Worm (Caenorhabditis elegans) whole organism, L2 larva: Measurements from ENCODE around the gene cpt-3.
A peak's percentile ranks its signal among the peaks of the same experiment; 100 is the strongest.

Experiments used
- C34F6.9 ChIP-seq: fragments of 150-350 bp; optimal IDR thresholded peaks from 2 replicates; lab custom pipeline; 2014; ENCODE audit warnings: missing biosample characterization, missing genetic modification characterization
- F13H6.1 ChIP-seq: sonication (generic microtip); optimal IDR thresholded peaks from 2 replicates; lab custom pipeline; 2016; ENCODE audit warnings: missing genetic modification characterization, missing compliant biosample characterization
- R02D3.7 ChIP-seq: fragments of 150-350 bp; optimal IDR thresholded peaks from 2 replicates; lab custom pipeline; 2014; ENCODE audit warnings: missing biosample characterization, missing genetic modification characterization
- Y55F3AM.14 ChIP-seq: fragments of 200-800 bp; sonication (Bioruptor generic); optimal IDR thresholded peaks from 2 replicates; lab custom pipeline; 2018; ENCODE audit warnings: mild to moderate bottlenecking, missing genetic modification characterization, missing compliant biosample characterization
- ZK546.5 ChIP-seq: sonication (generic microtip); optimal IDR thresholded peaks from 2 replicates; lab custom pipeline; 2017; ENCODE audit warnings: missing biosample characterization, missing genetic modification characterization
- alr-1 ChIP-seq: fragments of 150-350 bp; optimal IDR thresholded peaks from 2 replicates; lab custom pipeline; 2014; ENCODE audit warnings: missing biosample characterization, missing genetic modification characterization
- ama-1 ChIP-seq: fragments of 150-350 bp; optimal IDR thresholded peaks from 2 replicates; lab custom pipeline; 2018; ENCODE audit warnings: inconsistent platforms
- ceh-16 ChIP-seq: fragments of 150-350 bp; optimal IDR thresholded peaks from 2 replicates; lab custom pipeline; 2014; ENCODE audit warnings: missing biosample characterization, missing genetic modification characterization
- ceh-82 ChIP-seq: fragments of 150-350 bp; optimal IDR thresholded peaks from 2 replicates; lab custom pipeline; 2014; ENCODE audit warnings: missing biosample characterization, missing genetic modification characterization
- crh-2 ChIP-seq: sonication (generic microtip); optimal IDR thresholded peaks from 2 replicates; lab custom pipeline; 2017; ENCODE audit warnings: missing biosample characterization, missing genetic modification characterization
- egl-27 ChIP-seq: sonication (generic microtip); optimal IDR thresholded peaks from 3 replicates; lab custom pipeline; 2017; ENCODE audit warnings: missing biosample characterization, missing genetic modification reagents, missing genetic modification characterization
- fos-1 ChIP-seq: fragments of 150-350 bp; optimal IDR thresholded peaks from 2 replicates; lab custom pipeline; 2014; ENCODE audit warnings: missing biosample characterization, missing genetic modification characterization
- gmeb-1 ChIP-seq: fragments of 150-350 bp; optimal IDR thresholded peaks from 2 replicates; lab custom pipeline; 2014; ENCODE audit warnings: missing biosample characterization, missing genetic modification characterization
- lin-11 ChIP-seq: fragments of 150-350 bp; sonication (generic microtip); optimal IDR thresholded peaks from 2 replicates; lab custom pipeline; 2014; ENCODE audit warnings: missing biosample characterization, missing genetic modification characterization, inconsistent platforms, mixed read lengths
- lsy-2 ChIP-seq, 2 experiments: fragments of 150-350 bp in 1 of 2; sonication (generic microtip) in 1 of 2; optimal IDR thresholded peaks; 2 replicates each; lab custom pipeline; 2014 to 2017; ENCODE audit warnings: missing biosample characterization in 2 of 2, missing genetic modification characterization in 2 of 2
- mab-5 ChIP-seq: fragments of 150-350 bp; optimal IDR thresholded peaks from 2 replicates; lab custom pipeline; 2014; ENCODE audit warnings: missing biosample characterization, missing genetic modification characterization
- mdl-1 ChIP-seq, 2 experiments: fragments of 150-350 bp in 1 of 2; sonication (generic microtip) in 1 of 2; optimal IDR thresholded peaks; 2 replicates each; lab custom pipeline; 2017; ENCODE audit warnings: missing biosample characterization in 2 of 2, missing genetic modification characterization in 2 of 2
- nhr-10 ChIP-seq: sonication (generic microtip); optimal IDR thresholded peaks from 2 replicates; lab custom pipeline; 2017; ENCODE audit warnings: missing biosample characterization, missing genetic modification characterization
- nhr-11 ChIP-seq: fragments of 150-350 bp; optimal IDR thresholded peaks from 2 replicates; lab custom pipeline; 2014; ENCODE audit warnings: missing biosample characterization, missing genetic modification characterization
- nhr-129 ChIP-seq: fragments of 150-350 bp; optimal IDR thresholded peaks from 2 replicates; lab custom pipeline; 2014; ENCODE audit warnings: missing biosample characterization, missing genetic modification characterization
- nhr-21 ChIP-seq: fragments of 150-350 bp; optimal IDR thresholded peaks from 2 replicates; lab custom pipeline; 2014; ENCODE audit warnings: missing biosample characterization, missing genetic modification characterization
- nhr-25 ChIP-seq: fragments of 150-350 bp; sonication (generic microtip); optimal IDR thresholded peaks from 3 replicates; lab custom pipeline; 2014; ENCODE audit warnings: missing biosample characterization, missing genetic modification characterization
- nhr-6 ChIP-seq: fragments of 150-350 bp; optimal IDR thresholded peaks from 2 replicates; lab custom pipeline; 2014; ENCODE audit warnings: missing biosample characterization, missing genetic modification characterization
- peb-1 ChIP-seq: fragments of 150-350 bp; optimal IDR thresholded peaks from 2 replicates; lab custom pipeline; 2014; ENCODE audit warnings: missing biosample characterization, missing genetic modification characterization
- skn-1 ChIP-seq: sonication (generic microtip); optimal IDR thresholded peaks from 2 replicates; lab custom pipeline; 2017; ENCODE audit warnings: missing biosample characterization, missing genetic modification characterization
- sma-3 ChIP-seq: sonication (generic microtip); optimal IDR thresholded peaks from 2 replicates; lab custom pipeline; 2016; ENCODE audit warnings: missing genetic modification reagents, missing genetic modification characterization, missing compliant biosample characterization
- snpc-4 ChIP-seq: fragments of 150-350 bp; optimal IDR thresholded peaks from 2 replicates; lab custom pipeline; 2014; ENCODE audit warnings: missing biosample characterization, missing genetic modification characterization
- unc-55 ChIP-seq: fragments of 150-350 bp; sonication (generic microtip); optimal IDR thresholded peaks from 3 replicates; lab custom pipeline; 2014; ENCODE audit warnings: missing biosample characterization, missing genetic modification reagents, missing genetic modification characterization
- zag-1 ChIP-seq: fragments of 150-350 bp; optimal IDR thresholded peaks from 2 replicates; lab custom pipeline; 2014; ENCODE audit warnings: missing biosample characterization, missing genetic modification characterization
- ztf-1 ChIP-seq: fragments of 200-800 bp; sonication (Bioruptor generic); conservative IDR thresholded peaks from 2 replicates; pipeline ENCODE4 v1.3.6; 2022; ENCODE audit warnings: missing genetic modification characterization, missing compliant biosample characterization
- ztf-11 ChIP-seq: sonication (generic microtip); optimal IDR thresholded peaks from 2 replicates; lab custom pipeline; 2017; ENCODE audit warnings: missing biosample characterization, missing genetic modification characterization
- ztf-4 ChIP-seq: fragments of 150-350 bp; optimal IDR thresholded peaks from 2 replicates; lab custom pipeline; 2014; ENCODE audit warnings: missing biosample characterization, missing genetic modification characterization

The cpt-3 gene

ce11 chrIII:2125936-2126335 lies 43.3 kb downstream of the cpt-3 start:
- peak; percentile 51 for TF ChIP-seq nhr-129 (tag; lab: Kevin White, UChicago)
- TF ChIP-seq nhr-25 (tag; lab: Kevin White, UChicago) = peak; percentile 64
- TF ChIP-seq ceh-16 (tag; lab: Kevin White, UChicago) = peak; percentile 29
- TF ChIP-seq nhr-10 (tag; lab: Kevin White, UChicago) = no peak
- TF ChIP-seq gmeb-1 = no peak
- no peak for TF ChIP-seq mdl-1 (tag; optimal IDR thresholded peaks at IDR 0.05; lab: Kevin White, UChicago)
- TF ChIP-seq F13H6.1 (tag; lab: Kevin White, UChicago) = peak; percentile 40
- peak; percentile 37 for TF ChIP-seq sma-3
- TF ChIP-seq fos-1 (tag; lab: Kevin White, UChicago) = peak; percentile 8
- TF ChIP-seq R02D3.7 (tag; lab: Kevin White, UChicago) = no peak

DNA sequence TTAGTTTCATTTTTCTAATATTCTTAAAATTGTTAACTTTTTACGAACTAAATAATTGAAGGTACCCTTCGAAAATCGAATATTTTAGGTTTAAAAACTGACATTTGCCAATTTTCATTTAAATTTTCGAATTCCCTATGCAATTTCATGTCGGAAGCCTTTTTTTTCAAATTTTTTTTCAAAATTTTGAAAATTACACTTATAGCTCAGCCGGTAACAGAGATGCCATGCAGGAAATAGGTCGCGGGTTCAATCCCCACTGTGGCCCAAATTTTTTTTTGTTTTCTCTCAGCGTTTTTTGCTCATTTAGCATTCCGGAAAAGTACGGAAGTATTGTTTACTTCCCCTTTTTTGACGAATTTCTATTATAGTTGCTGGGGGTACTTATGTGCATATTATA lies 46.8 kb downstream of the cpt-3 start:
- no peak for TF ChIP-seq ama-1 (lab: Kevin White, UChicago)
- TF ChIP-seq, all 48 proteins: peak for 0

ce11 chrIII:2129991-2130390 lies 47.4 kb downstream of the cpt-3 start:
- TF ChIP-seq lsy-2 (tag; optimal IDR thresholded peaks at IDR 0.05; lab: Kevin White, UChicago) = peak in 1 of 2 experiments; percentile 27
- no peak for TF ChIP-seq ztf-4
- TF ChIP-seq unc-55 = peak; percentile 56
- TF ChIP-seq C34F6.9 (tag; lab: Kevin White, UChicago) = peak; percentile 19
- no peak for TF ChIP-seq alr-1 (tag; lab: Kevin White, UChicago)
- TF ChIP-seq, all 48 proteins: peak for 3

ce11 chrIII:2132059-2132458 lies 49.4 kb downstream of the cpt-3 start:
- TF ChIP-seq alr-1 (tag; lab: Kevin White, UChicago) (no peak), sma-3 (no peak), egl-27 (tag; lab: Kevin White, UChicago) (no peak), nhr-6 (tag; lab: Kevin White, UChicago) (no peak), C34F6.9 (tag; lab: Kevin White, UChicago) (peak; percentile 37), unc-55 (peak; percentile 12), ama-1 (lab: Kevin White, UChicago) (no peak), ZK546.5 (no peak), mab-5 (peak; percentile 19), crh-2 (tag; lab: Kevin White, UChicago) (no peak), nhr-129 (tag; lab: Kevin White, UChicago) (no peak), R02D3.7 (tag; lab: Kevin White, UChicago) (no peak), peb-1 (tag; lab: Kevin White, UChicago) (no peak), lsy-2 (tag; optimal IDR thresholded peaks at IDR 0.05; lab: Kevin White, UChicago) (peak in 1 of 2 experiments; percentile 47), snpc-4 (tag; lab: Kevin White, UChicago) (no peak), ceh-82 (no peak), nhr-25 (tag; lab: Kevin White, UChicago) (no peak), F13H6.1 (tag; lab: Kevin White, UChicago) (peak; percentile 16), Y55F3AM.14 (GFP tag; lab: Kevin White, UChicago) (no peak), zag-1 (tag; lab: Kevin White, UChicago) (no peak), ztf-4 (no peak), ztf-1 (GFP tag; lab: Robert Waterston, UW) (no peak), nhr-21 (tag; lab: Kevin White, UChicago) (no peak), lin-11 (tag; lab: Kevin White, UChicago) (peak; percentile 31), skn-1 (tag; lab: Kevin White, UChicago) (no peak), nhr-10 (tag; lab: Kevin White, UChicago) (no peak), nhr-11 (no peak), gmeb-1 (no peak)

- no peak for TF ChIP-seq nhr-6 (tag; lab: Kevin White, UChicago)
- TF ChIP-seq ztf-11 = no peak
- TF ChIP-seq C34F6.9 (tag; lab: Kevin White, UChicago) = no peak
- TF ChIP-seq, all 48 proteins: peak for 0
Observed at ce11 chrIII:2133928-2134327, 51.3 kb downstream of the cpt-3 start.

DNA sequence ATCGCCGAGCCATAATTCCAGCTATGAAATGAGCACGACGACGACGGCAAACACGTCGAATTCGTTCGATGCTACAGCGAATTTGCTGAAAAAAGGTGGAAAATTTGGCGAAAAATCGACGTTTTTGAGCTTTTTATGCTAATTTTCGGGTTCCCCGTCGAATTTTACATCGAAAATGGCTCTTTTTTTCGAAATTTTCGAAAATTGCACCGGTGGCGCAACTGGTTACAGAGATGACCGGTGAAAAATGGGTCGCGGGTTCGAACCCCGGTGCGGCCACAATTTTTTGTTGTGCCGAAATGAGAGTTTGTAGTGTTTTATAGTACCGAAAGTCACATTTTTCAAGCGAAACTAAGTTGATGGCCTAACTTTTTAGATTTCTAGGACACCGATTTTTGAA lies 54.9 kb downstream of the cpt-3 start:
- no peak for TF ChIP-seq C34F6.9 (tag; lab: Kevin White, UChicago)
- no peak for TF ChIP-seq fos-1 (tag; lab: Kevin White, UChicago)
- TF ChIP-seq nhr-6 (tag; lab: Kevin White, UChicago) = no peak
